Worm (Caenorhabditis elegans) whole organism, midembryonic: Measurements from ENCODE around the gene F13D11.4.

Source experiments
- T22C8.4 ChIP-seq: fragments of 200-800 bp; sonication (Bioruptor generic); IDR thresholded peaks from 2 replicates; pipeline ENCODE4 v1.3.6; 2022; ENCODE audit warnings: missing genetic modification characterization, missing compliant biosample characterization
- cog-1 ChIP-seq: sonication (generic microtip); optimal IDR thresholded peaks from 2 replicates; lab custom pipeline; 2016; ENCODE audit warnings: missing genetic modification characterization, missing compliant biosample characterization
- flt-1 ChIP-seq: fragments of 200-800 bp; sonication (Bioruptor generic); IDR thresholded peaks from 2 replicates; pipeline ENCODE4 v1.3.6; 2022; ENCODE audit warnings: missing genetic modification characterization, missing compliant biosample characterization
- klf-2 ChIP-seq: fragments of 200-800 bp; sonication (Bioruptor generic); conservative IDR thresholded peaks from 2 replicates; pipeline ENCODE4 v1.3.6; 2022; ENCODE audit warnings: missing genetic modification reagents, missing genetic modification characterization, missing compliant biosample characterization
- med-1 ChIP-seq: sonication (generic microtip); optimal IDR thresholded peaks from 2 replicates; lab custom pipeline; 2017; ENCODE audit warnings: missing genetic modification characterization, mild to moderate bottlenecking, missing compliant biosample characterization, antibody characterized with exemption, missing genetic modification reagents; ENCODE audit not compliant: insufficient read depth
- ref-1 ChIP-seq: fragments of 200-800 bp; sonication (Bioruptor generic); conservative IDR thresholded peaks from 2 replicates; pipeline ENCODE4 v1.3.6; 2022; ENCODE audit warnings: missing genetic modification reagents, missing genetic modification characterization, missing compliant biosample characterization
- tab-1 ChIP-seq: fragments of 200-800 bp; sonication (Bioruptor generic); IDR thresholded peaks from 2 replicates; pipeline ENCODE4 v1.3.6; 2022; ENCODE audit warnings: missing genetic modification characterization, missing compliant biosample characterization
- ztf-23 ChIP-seq: fragments of 200-800 bp; sonication (Bioruptor generic); IDR thresholded peaks from 2 replicates; pipeline ENCODE4 v1.3.6; 2022; ENCODE audit warnings: missing genetic modification reagents, missing genetic modification characterization, missing compliant biosample characterization
- ztf-29 ChIP-seq: fragments of 200-800 bp; sonication (Bioruptor generic); IDR thresholded peaks from 2 replicates; pipeline ENCODE4 v1.3.6; 2022; ENCODE audit warnings: missing genetic modification reagents, missing genetic modification characterization, missing compliant biosample characterization

The F13D11.4 gene

DNA sequence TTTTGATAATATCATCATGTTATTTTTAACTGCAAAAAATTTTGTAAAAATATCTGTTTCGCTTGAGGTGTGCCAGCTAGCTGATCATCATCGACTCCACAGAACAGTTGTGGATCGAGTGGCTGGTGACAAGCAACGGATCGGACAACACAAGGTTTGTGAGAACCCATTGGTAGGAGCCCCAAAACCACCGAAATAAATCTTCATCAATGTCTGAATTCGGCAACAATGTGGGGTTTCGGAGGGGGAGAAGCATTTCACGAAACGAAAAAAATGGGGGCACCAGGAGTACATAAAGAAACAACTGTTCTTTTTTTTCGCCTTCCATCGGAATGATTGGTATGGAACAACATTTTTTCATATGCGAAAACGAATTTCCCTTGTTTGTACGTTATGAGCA, 19.3 kb downstream of the F13D11.4 start:
- TF ChIP-seq T22C8.4 (GFP tag; lab: Robert Waterston, UW) (no peak), flt-1 (GFP tag; lab: Robert Waterston, UW) (no peak), med-1 (GFP tag; lab: Kevin White, UChicago) (no peak), klf-2 (GFP tag; lab: Robert Waterston, UW) (no peak), ztf-29 (no peak), ref-1 (GFP tag; lab: Robert Waterston, UW) (no peak), tab-1 (GFP tag; lab: Robert Waterston, UW) (no peak), ztf-23 (GFP tag; lab: Robert Waterston, UW) (no peak), cog-1 (tag; lab: Kevin White, UChicago) (no peak)

DNA sequence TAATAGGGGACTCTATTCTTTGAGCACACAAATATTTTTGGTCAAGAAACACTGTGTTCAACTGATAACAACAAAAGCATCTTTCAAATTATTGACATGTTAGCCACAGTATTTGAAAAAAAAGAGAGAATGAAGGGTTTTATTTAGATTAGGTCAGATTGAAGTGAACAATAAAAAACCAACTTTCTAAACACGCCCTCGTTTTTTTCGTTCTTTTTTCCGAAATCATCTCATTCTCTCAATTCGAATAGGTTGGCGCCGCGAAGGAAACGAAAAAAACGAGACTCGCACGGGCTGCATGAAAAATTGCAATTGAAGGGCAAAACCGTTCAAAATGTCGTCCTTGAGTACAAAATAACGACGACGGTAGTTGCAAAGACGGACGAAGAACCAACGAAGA, 20.3 kb downstream of the F13D11.4 start:
- TF ChIP-seq T22C8.4 (GFP tag; lab: Robert Waterston, UW) (no peak), cog-1 (tag; lab: Kevin White, UChicago) (no peak), ztf-23 (GFP tag; lab: Robert Waterston, UW) (no peak), ref-1 (GFP tag; lab: Robert Waterston, UW) (no peak)

DNA sequence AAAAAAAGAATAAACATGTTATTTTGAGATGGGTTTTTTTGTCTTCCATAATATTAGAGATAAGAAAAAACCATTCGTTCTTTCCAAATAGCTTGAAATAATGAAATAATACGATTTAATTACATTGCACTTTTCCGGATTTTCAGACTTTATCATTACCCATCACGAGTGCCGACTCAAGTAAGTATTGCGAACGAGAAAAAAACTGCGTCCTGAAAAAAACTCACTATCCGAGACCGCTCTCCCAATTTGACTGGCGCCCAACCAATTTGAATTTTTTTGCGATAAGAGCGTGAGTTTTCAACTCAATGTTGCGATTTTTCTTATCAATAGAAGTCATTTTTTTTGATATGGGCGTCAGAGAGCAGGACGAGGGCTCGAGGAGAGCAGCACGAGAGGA, 21.6 kb downstream of the F13D11.4 start:
- no peak for TF ChIP-seq ztf-29
- TF ChIP-seq T22C8.4 (GFP tag; lab: Robert Waterston, UW): no peak
- no peak for TF ChIP-seq klf-2 (GFP tag; lab: Robert Waterston, UW)
- TF ChIP-seq flt-1 (GFP tag; lab: Robert Waterston, UW): no peak
- TF ChIP-seq med-1 (GFP tag; lab: Kevin White, UChicago): no peak
- TF ChIP-seq tab-1 (GFP tag; lab: Robert Waterston, UW): no peak
- no peak for TF ChIP-seq ztf-23 (GFP tag; lab: Robert Waterston, UW)
- TF ChIP-seq cog-1 (tag; lab: Kevin White, UChicago): no peak

- peak; percentile 26 for TF ChIP-seq med-1 (GFP tag; lab: Kevin White, UChicago)
- TF ChIP-seq ref-1 (GFP tag; lab: Robert Waterston, UW): no peak
- peak; percentile 99 for TF ChIP-seq cog-1 (tag; lab: Kevin White, UChicago)
- TF ChIP-seq ztf-23 (GFP tag; lab: Robert Waterston, UW): peak; percentile 73
- TF ChIP-seq tab-1 (GFP tag; lab: Robert Waterston, UW): 0 out of 2 replicates have a peak, but pooled peaks have one; percentile 24
- 0 out of 2 replicates have a peak, but pooled peaks have one; percentile 41 for TF ChIP-seq klf-2 (GFP tag; lab: Robert Waterston, UW)
- TF ChIP-seq T22C8.4 (GFP tag; lab: Robert Waterston, UW): peak; percentile 55; the same call in 1 of the 2 replicates
- TF ChIP-seq ztf-29: peak; percentile 12
- peak; percentile 85 for TF ChIP-seq flt-1 (GFP tag; lab: Robert Waterston, UW)
These were observed 22.5 kb downstream of the F13D11.4 start for ce11 chrX:5811997-5812562.

ce11 chrX:5810677-5811076, 23.9 kb downstream of the F13D11.4 start:
- TF ChIP-seq ztf-29 (no peak), ref-1 (GFP tag; lab: Robert Waterston, UW) (no peak), med-1 (GFP tag; lab: Kevin White, UChicago) (no peak)

- no peak for TF ChIP-seq cog-1 (tag; lab: Kevin White, UChicago)
- no peak for TF ChIP-seq klf-2 (GFP tag; lab: Robert Waterston, UW)
- no peak for TF ChIP-seq tab-1 (GFP tag; lab: Robert Waterston, UW)
- TF ChIP-seq med-1 (GFP tag; lab: Kevin White, UChicago): no peak
- no peak for TF ChIP-seq flt-1 (GFP tag; lab: Robert Waterston, UW)
- TF ChIP-seq ztf-29: no peak
- TF ChIP-seq ztf-23 (GFP tag; lab: Robert Waterston, UW): no peak
- no peak for TF ChIP-seq ref-1 (GFP tag; lab: Robert Waterston, UW)
- no peak for TF ChIP-seq T22C8.4 (GFP tag; lab: Robert Waterston, UW)
These were observed 28.6 kb downstream of the F13D11.4 start, which contains the start of gene F13D11.3 for ce11 chrX:5805872-5806472. Gene F13D11.3, minus strand, starts transcription at chrX:5805922.

DNA sequence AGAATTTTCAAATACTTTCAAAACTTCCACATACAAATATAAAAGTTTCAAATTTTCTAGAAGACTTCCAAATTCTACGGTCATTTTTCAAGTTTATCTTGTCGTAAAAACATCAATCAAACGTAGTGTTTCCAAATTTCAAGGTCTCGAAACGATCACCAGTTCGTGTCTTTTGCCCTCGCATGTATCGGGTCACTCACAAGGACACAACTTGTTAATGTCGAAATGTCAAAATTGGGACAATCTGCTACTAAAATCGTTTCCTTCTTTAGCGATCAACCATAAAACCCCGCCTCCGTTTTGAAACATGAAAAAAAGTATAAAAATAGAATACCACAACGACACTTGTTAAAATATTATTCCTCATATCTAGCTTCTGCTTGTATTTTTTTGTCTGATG, 31.1 kb downstream of the F13D11.4 start:
- TF ChIP-seq med-1 (GFP tag; lab: Kevin White, UChicago) (no peak), ztf-23 (GFP tag; lab: Robert Waterston, UW) (no peak), klf-2 (GFP tag; lab: Robert Waterston, UW) (no peak), cog-1 (tag; lab: Kevin White, UChicago) (no peak), flt-1 (GFP tag; lab: Robert Waterston, UW) (no peak), ref-1 (GFP tag; lab: Robert Waterston, UW) (no peak), tab-1 (GFP tag; lab: Robert Waterston, UW) (no peak), ztf-29 (no peak), T22C8.4 (GFP tag; lab: Robert Waterston, UW) (no peak)

DNA sequence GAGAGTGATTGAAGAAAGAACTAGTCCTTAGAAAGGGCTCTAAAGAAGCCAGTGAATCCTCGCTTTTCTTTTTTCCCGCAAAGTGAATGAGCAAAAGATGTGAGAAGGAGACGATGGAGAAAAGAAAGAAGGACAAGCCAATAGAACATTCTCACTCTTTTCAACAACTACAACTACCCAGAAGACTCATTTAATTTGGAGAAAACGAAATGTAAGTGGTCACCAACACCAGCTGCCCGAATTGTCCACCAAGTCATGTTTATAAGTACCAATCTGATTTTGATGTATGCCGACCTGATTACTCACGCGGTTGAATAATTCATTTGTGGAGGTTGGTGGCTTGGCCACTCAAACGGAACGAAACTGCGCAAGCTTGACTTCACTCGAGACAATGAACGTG, 32.0 kb downstream of the F13D11.4 start:
- TF ChIP-seq ztf-29: no peak
- no peak for TF ChIP-seq cog-1 (tag; lab: Kevin White, UChicago)
- TF ChIP-seq T22C8.4 (GFP tag; lab: Robert Waterston, UW): no peak
- TF ChIP-seq ztf-23 (GFP tag; lab: Robert Waterston, UW): no peak
- TF ChIP-seq klf-2 (GFP tag; lab: Robert Waterston, UW): no peak
- TF ChIP-seq tab-1 (GFP tag; lab: Robert Waterston, UW): no peak
- TF ChIP-seq flt-1 (GFP tag; lab: Robert Waterston, UW): no peak
- no peak for TF ChIP-seq ref-1 (GFP tag; lab: Robert Waterston, UW)
- no peak for TF ChIP-seq med-1 (GFP tag; lab: Kevin White, UChicago)

- TF ChIP-seq ztf-29 (peak; percentile 77), cog-1 (tag; lab: Kevin White, UChicago) (peak; percentile 90), ztf-23 (GFP tag; lab: Robert Waterston, UW) (peak; percentile 93), flt-1 (GFP tag; lab: Robert Waterston, UW) (peak; percentile 89), med-1 (GFP tag; lab: Kevin White, UChicago) (peak; percentile 42), klf-2 (GFP tag; lab: Robert Waterston, UW) (peak; percentile 93), ref-1 (GFP tag; lab: Robert Waterston, UW) (peak; percentile 71), T22C8.4 (GFP tag; lab: Robert Waterston, UW) (peak; percentile 66), tab-1 (GFP tag; lab: Robert Waterston, UW) (peak; percentile 88)
These were observed 33.4 kb downstream of the F13D11.4 start for ce11 chrX:5801156-5801592.
